Worm (Caenorhabditis elegans) whole organism, L3 larva: ENCODE results near the gene mdl-1.

Experiments used
- R02D3.7 ChIP-seq: fragments of 150-350 bp; optimal IDR thresholded peaks from 2 replicates; lab custom pipeline; 2014; ENCODE audit warnings: missing biosample characterization, missing genetic modification characterization
- ZK546.5 ChIP-seq: sonication (generic microtip); optimal IDR thresholded peaks from 2 replicates; lab custom pipeline; 2017; ENCODE audit warnings: missing biosample characterization, missing genetic modification characterization
- aly-2 ChIP-seq: fragments of 150-350 bp; optimal IDR thresholded peaks from 2 replicates; lab custom pipeline; 2014; ENCODE audit warnings: missing biosample characterization, missing genetic modification characterization
- ama-1 ChIP-seq: fragments of 150-350 bp; optimal IDR thresholded peaks from 2 replicates; lab custom pipeline; 2018
- ceh-28 ChIP-seq: fragments of 150-350 bp; optimal IDR thresholded peaks from 2 replicates; lab custom pipeline; 2014; ENCODE audit warnings: missing biosample characterization, missing genetic modification reagents, missing genetic modification characterization
- ceh-9 ChIP-seq: sonication (generic microtip); optimal IDR thresholded peaks from 2 replicates; lab custom pipeline; 2018; ENCODE audit warnings: missing biosample characterization, missing genetic modification characterization
- daf-12 ChIP-seq: fragments of 150-350 bp; optimal IDR thresholded peaks from 2 replicates; lab custom pipeline; 2014; ENCODE audit warnings: missing biosample characterization, missing genetic modification reagents, missing genetic modification characterization
- egl-5 ChIP-seq: fragments of 150-350 bp; optimal IDR thresholded peaks from 2 replicates; lab custom pipeline; 2017; ENCODE audit warnings: missing biosample characterization, missing genetic modification reagents, missing genetic modification characterization, inconsistent platforms
- elt-2 ChIP-seq: sonication (generic microtip); optimal IDR thresholded peaks from 2 replicates; lab custom pipeline; 2016; ENCODE audit warnings: missing genetic modification reagents, mild to moderate bottlenecking, missing genetic modification characterization, missing compliant biosample characterization
- elt-3 ChIP-seq, 3 experiments: fragments of 150-350 bp in 1 of 3; sonication (generic microtip) in 2 of 3; optimal IDR thresholded peaks; 2 replicates in 2 of 3; 4 replicates in 1 of 3; lab custom pipeline; 2014 to 2017; ENCODE audit warnings: missing biosample characterization in 3 of 3, missing genetic modification characterization in 3 of 3
- eor-1 ChIP-seq, 2 experiments: fragments of 150-350 bp; optimal IDR thresholded peaks; 2 replicates each; lab custom pipeline; 2014 to 2018; ENCODE audit warnings: missing biosample characterization in 2 of 2, missing genetic modification characterization in 2 of 2
- fkh-10 ChIP-seq: sonication (generic microtip); optimal IDR thresholded peaks from 2 replicates; lab custom pipeline; 2017; ENCODE audit warnings: missing biosample characterization, missing genetic modification reagents, missing genetic modification characterization
- fkh-2 ChIP-seq: fragments of 150-350 bp; optimal IDR thresholded peaks from 2 replicates; lab custom pipeline; 2014; ENCODE audit warnings: missing biosample characterization, missing genetic modification reagents, missing genetic modification characterization
- fos-1 ChIP-seq: fragments of 150-350 bp; optimal IDR thresholded peaks from 2 replicates; lab custom pipeline; 2014; ENCODE audit warnings: missing biosample characterization, missing genetic modification characterization
- hmg-11 ChIP-seq: sonication (generic microtip); optimal IDR thresholded peaks from 2 replicates; lab custom pipeline; 2016; ENCODE audit warnings: missing genetic modification characterization, missing compliant biosample characterization
- jun-1 ChIP-seq: fragments of 150-350 bp; optimal IDR thresholded peaks from 2 replicates; lab custom pipeline; 2014; ENCODE audit warnings: missing biosample characterization, missing genetic modification reagents, missing genetic modification characterization
- lin-15B ChIP-seq: fragments of 150-350 bp; optimal IDR thresholded peaks from 2 replicates; lab custom pipeline; 2014; ENCODE audit warnings: missing biosample characterization, missing genetic modification characterization
- lin-39 ChIP-seq: fragments of 150-350 bp; optimal IDR thresholded peaks from 2 replicates; lab custom pipeline; 2018; ENCODE audit warnings: missing biosample characterization, missing genetic modification reagents, missing genetic modification characterization
- lsy-12 ChIP-seq: sonication (generic microtip); optimal IDR thresholded peaks from 2 replicates; lab custom pipeline; 2016; ENCODE audit warnings: mild to moderate bottlenecking, missing genetic modification characterization, missing compliant biosample characterization
- mdl-1 ChIP-seq: fragments of 150-350 bp; optimal IDR thresholded peaks from 2 replicates; lab custom pipeline; 2014; ENCODE audit warnings: missing biosample characterization, missing genetic modification characterization
- mml-1 ChIP-seq: fragments of 150-350 bp; sonication (generic microtip); optimal IDR thresholded peaks from 3 replicates; lab custom pipeline; 2014; ENCODE audit warnings: missing biosample characterization, missing genetic modification characterization
- nfya-1 ChIP-seq: sonication (generic microtip); optimal IDR thresholded peaks from 2 replicates; lab custom pipeline; 2017; ENCODE audit warnings: missing genetic modification characterization, mild to moderate bottlenecking, missing compliant biosample characterization, antibody characterized with exemption, moderate library complexity; ENCODE audit not compliant: insufficient read depth
- nhr-11 ChIP-seq: fragments of 150-350 bp; optimal IDR thresholded peaks from 2 replicates; lab custom pipeline; 2014; ENCODE audit warnings: missing biosample characterization, missing genetic modification characterization
- nhr-12 ChIP-seq: fragments of 150-350 bp; optimal IDR thresholded peaks from 2 replicates; lab custom pipeline; 2014; ENCODE audit warnings: missing biosample characterization, missing genetic modification characterization
- nhr-23 ChIP-seq: fragments of 150-350 bp; optimal IDR thresholded peaks from 2 replicates; lab custom pipeline; 2014; ENCODE audit warnings: missing biosample characterization, missing genetic modification reagents, missing genetic modification characterization
- nhr-25 ChIP-seq: sonication (generic microtip); optimal IDR thresholded peaks from 2 replicates; lab custom pipeline; 2017; ENCODE audit warnings: missing biosample characterization, missing genetic modification characterization
- nhr-28 ChIP-seq: fragments of 150-350 bp; optimal IDR thresholded peaks from 2 replicates; lab custom pipeline; 2014; ENCODE audit warnings: missing biosample characterization, missing genetic modification characterization
- nhr-43 ChIP-seq: sonication (generic microtip); optimal IDR thresholded peaks from 2 replicates; lab custom pipeline; 2016; ENCODE audit warnings: mild to moderate bottlenecking, missing genetic modification characterization, missing compliant biosample characterization; ENCODE audit not compliant: poor library complexity, severe bottlenecking
- nhr-67 ChIP-seq: fragments of 150-350 bp; optimal IDR thresholded peaks from 2 replicates; lab custom pipeline; 2014; ENCODE audit warnings: missing biosample characterization, missing genetic modification characterization
- nhr-77 ChIP-seq: fragments of 150-350 bp; optimal IDR thresholded peaks from 2 replicates; lab custom pipeline; 2014; ENCODE audit warnings: missing biosample characterization, missing genetic modification characterization
- pha-4 ChIP-seq: fragments of 150-350 bp; optimal IDR thresholded peaks from 2 replicates; lab custom pipeline; 2014; ENCODE audit warnings: missing biosample characterization, missing genetic modification reagents, missing genetic modification characterization
- pqm-1 ChIP-seq: fragments of 150-350 bp; optimal IDR thresholded peaks from 2 replicates; lab custom pipeline; 2017; ENCODE audit warnings: missing biosample characterization, missing genetic modification characterization, inconsistent platforms
- snpc-4 ChIP-seq: fragments of 150-350 bp; optimal IDR thresholded peaks from 2 replicates; lab custom pipeline; 2014; ENCODE audit warnings: missing biosample characterization, missing genetic modification characterization
- tbx-2 ChIP-seq: sonication (generic microtip); optimal IDR thresholded peaks from 2 replicates; lab custom pipeline; 2016; ENCODE audit warnings: mild to moderate bottlenecking, missing genetic modification characterization, missing compliant biosample characterization
- unc-39 ChIP-seq: sonication (generic microtip); optimal IDR thresholded peaks from 4 replicates; lab custom pipeline; 2017; ENCODE audit warnings: missing biosample characterization, missing genetic modification characterization
- unc-62 ChIP-seq: fragments of 150-350 bp; sonication (generic microtip); optimal IDR thresholded peaks from 4 replicates; lab custom pipeline; 2014; ENCODE audit warnings: missing biosample characterization, missing genetic modification reagents, missing genetic modification characterization
- zag-1 ChIP-seq: fragments of 150-350 bp; optimal IDR thresholded peaks from 2 replicates; lab custom pipeline; 2014; ENCODE audit warnings: missing biosample characterization, missing genetic modification characterization
- ztf-4 ChIP-seq: fragments of 150-350 bp; optimal IDR thresholded peaks from 2 replicates; lab custom pipeline; 2014; ENCODE audit warnings: missing biosample characterization, missing genetic modification characterization

mdl-1 gene

ce11 chrX:6744537-6744936, 2.4 kb downstream of the mdl-1 start:
- TF ChIP-seq pqm-1 (tag; lab: Kevin White, UChicago) (peak; percentile 83), ama-1 (lab: Kevin White, UChicago) (peak; percentile 37), fos-1 (tag; lab: Kevin White, UChicago) (peak; percentile 31), nhr-23 (tag; lab: Kevin White, UChicago) (peak; percentile 65), jun-1 (tag; lab: Kevin White, UChicago) (peak; percentile 78), elt-2 (tag; lab: Kevin White, UChicago) (peak; percentile 96), lin-39 (no peak), mdl-1 (peak; percentile 72), nhr-43 (peak; percentile 76), ztf-4 (tag; lab: Kevin White, UChicago) (no peak), nhr-67 (tag; lab: Kevin White, UChicago) (no peak), nhr-28 (no peak), snpc-4 (no peak), elt-3 (tag; optimal IDR thresholded peaks at IDR 0.05; lab: Kevin White, UChicago) (peak in 1 of 3 experiments; percentile 83), pha-4 (tag; lab: Kevin White, UChicago) (peak; percentile 12)

- TF ChIP-seq zag-1 (tag; lab: Kevin White, UChicago): no peak
- TF ChIP-seq nhr-25: no peak
- peak; percentile 60 for TF ChIP-seq unc-62 (GFP tag; lab: Kevin White, UChicago)
- TF ChIP-seq tbx-2 (tag; lab: Kevin White, UChicago): no peak
- TF ChIP-seq hmg-11 (tag; lab: Kevin White, UChicago): peak; percentile 15
- no peak for TF ChIP-seq mml-1 (tag; lab: Kevin White, UChicago)
- no peak for TF ChIP-seq nhr-23 (tag; lab: Kevin White, UChicago)
- no peak for TF ChIP-seq unc-39
- TF ChIP-seq eor-1 (tag; optimal IDR thresholded peaks at IDR 0.05; lab: Kevin White, UChicago): no peak
- no peak for TF ChIP-seq ztf-4 (tag; lab: Kevin White, UChicago)
- TF ChIP-seq mdl-1: peak; percentile 36
- no peak for TF ChIP-seq lsy-12
- no peak for TF ChIP-seq elt-2 (tag; lab: Kevin White, UChicago)
- no peak for TF ChIP-seq R02D3.7 (tag; lab: Kevin White, UChicago)
- TF ChIP-seq nfya-1: peak; percentile 9
- TF ChIP-seq ceh-28 (tag; lab: Kevin White, UChicago): no peak
- peak; percentile 66 for TF ChIP-seq lin-39
- TF ChIP-seq snpc-4: no peak
- TF ChIP-seq nhr-28: no peak
- peak; percentile 85 for TF ChIP-seq fkh-10 (GFP tag; lab: Kevin White, UChicago)
- TF ChIP-seq, all 47 proteins: peak for 6
These were observed 2.8 kb downstream of the mdl-1 start for ce11 chrX:6744978-6745377.

ce11 chrX:6745515-6745914, 3.4 kb downstream of the mdl-1 start:
- TF ChIP-seq unc-39 (no peak), lin-39 (no peak), ZK546.5 (no peak), ceh-9 (tag; lab: Kevin White, UChicago) (no peak), ama-1 (lab: Kevin White, UChicago) (peak; percentile 71), aly-2 (tag; lab: Kevin White, UChicago) (no peak), nhr-11 (tag; lab: Kevin White, UChicago) (no peak), jun-1 (tag; lab: Kevin White, UChicago) (no peak), nhr-77 (no peak), nhr-67 (tag; lab: Kevin White, UChicago) (no peak), nhr-28 (no peak), ztf-4 (tag; lab: Kevin White, UChicago) (no peak), nhr-12 (tag; lab: Kevin White, UChicago) (no peak), lin-15B (tag; lab: Kevin White, UChicago) (no peak), unc-62 (GFP tag; lab: Kevin White, UChicago) (no peak), mml-1 (tag; lab: Kevin White, UChicago) (peak; percentile 64), ceh-28 (tag; lab: Kevin White, UChicago) (peak; percentile 37), elt-3 (tag; optimal IDR thresholded peaks at IDR 0.05; lab: Kevin White, UChicago) (no peak), egl-5 (peak; percentile 34), nhr-23 (tag; lab: Kevin White, UChicago) (peak; percentile 27), daf-12 (tag; lab: Kevin White, UChicago) (no peak), fos-1 (tag; lab: Kevin White, UChicago) (no peak), pha-4 (tag; lab: Kevin White, UChicago) (no peak), fkh-2 (tag; lab: Kevin White, UChicago) (no peak), mdl-1 (peak; percentile 83), tbx-2 (tag; lab: Kevin White, UChicago) (no peak)
